Fruit fly (Drosophila melanogaster) whole organism, pupa: ENCODE data around the gene flip.

Experiments used
- CG10348 ChIP-seq: fragments of 200-800 bp; sonication (Bioruptor generic); IDR thresholded peaks from 2 replicates; pipeline ENCODE4 v1.3.6; 2022; ENCODE audit warnings: missing biosample characterization, missing genetic modification characterization
- CG12605 ChIP-seq: fragments of 200-800 bp; sonication (Bioruptor generic); IDR thresholded peaks from 2 replicates; pipeline ENCODE4 v1.3.6; 2022; ENCODE audit warnings: missing biosample characterization, missing genetic modification characterization
- CG13204 ChIP-seq: fragments of 200-800 bp; sonication (Bioruptor generic); optimal IDR thresholded peaks from 2 replicates; lab custom pipeline; 2018; ENCODE audit warnings: missing biosample characterization, mild to moderate bottlenecking, missing genetic modification characterization, moderate library complexity
- CG14655 ChIP-seq: fragments of 200-800 bp; sonication (Bioruptor generic); optimal IDR thresholded peaks from 3 replicates; lab custom pipeline; 2017; ENCODE audit warnings: mild to moderate bottlenecking, missing biosample characterization, missing genetic modification reagents, missing genetic modification characterization
- CG15710 ChIP-seq: fragments of 200-800 bp; sonication (Bioruptor generic); optimal IDR thresholded peaks from 2 replicates; lab custom pipeline; 2018; ENCODE audit warnings: missing biosample characterization, mild to moderate bottlenecking, missing genetic modification characterization, moderate library complexity
- CG17806 ChIP-seq: fragments of 200-800 bp; sonication (Bioruptor generic); optimal IDR thresholded peaks from 2 replicates; lab custom pipeline; 2018; ENCODE audit warnings: missing biosample characterization, mild to moderate bottlenecking, missing genetic modification characterization, moderate library complexity
- CG32121 ChIP-seq: fragments of 200-800 bp; sonication (Bioruptor generic); IDR thresholded peaks from 2 replicates; pipeline ENCODE4 v1.3.6; 2022; ENCODE audit warnings: missing biosample characterization, missing genetic modification characterization
- CG34367 ChIP-seq: fragments of 200-800 bp; sonication (Bioruptor generic); optimal IDR thresholded peaks from 2 replicates; lab custom pipeline; 2018; ENCODE audit warnings: missing biosample characterization, mild to moderate bottlenecking, missing genetic modification characterization
- CG4496 ChIP-seq: fragments of 200-800 bp; sonication (Bioruptor generic); IDR thresholded peaks from 3 replicates; pipeline ENCODE4 v1.3.6; 2022; ENCODE audit warnings: missing biosample characterization, missing genetic modification characterization
- CG8159 ChIP-seq: fragments of 200-800 bp; sonication (Bioruptor generic); optimal IDR thresholded peaks from 3 replicates; lab custom pipeline; 2018; ENCODE audit warnings: missing biosample characterization, mild to moderate bottlenecking, missing genetic modification characterization, moderate library complexity
- CG8301 ChIP-seq: fragments of 200-800 bp; sonication (Bioruptor generic); optimal IDR thresholded peaks from 2 replicates; lab custom pipeline; 2018; ENCODE audit warnings: missing biosample characterization, mild to moderate bottlenecking, missing genetic modification characterization
- CG9948 ChIP-seq: fragments of 200-800 bp; sonication (Bioruptor generic); optimal IDR thresholded peaks from 2 replicates; lab custom pipeline; 2018; ENCODE audit warnings: missing biosample characterization, mild to moderate bottlenecking, missing genetic modification characterization, moderate library complexity
- D1 ChIP-seq: fragments of 200-800 bp; sonication (Bioruptor generic); optimal IDR thresholded peaks from 2 replicates; lab custom pipeline; 2018; ENCODE audit warnings: missing biosample characterization, mild to moderate bottlenecking, missing genetic modification characterization, moderate library complexity
- EcR ChIP-seq: fragments of 200-800 bp; sonication (Bioruptor generic); optimal IDR thresholded peaks from 3 replicates; lab custom pipeline; 2019; ENCODE audit warnings: missing biosample characterization, missing genetic modification characterization, mild to moderate bottlenecking, moderate library complexity, missing genetic modification reagents
- Ets98B ChIP-seq: fragments of 200-800 bp; sonication (Bioruptor generic); IDR thresholded peaks from 2 replicates; pipeline ENCODE4 v1.3.6; 2022; ENCODE audit warnings: missing biosample characterization, missing genetic modification characterization
- Pif1A ChIP-seq: fragments of 200-800 bp; sonication (Bioruptor generic); optimal IDR thresholded peaks from 3 replicates; lab custom pipeline; 2016; ENCODE audit warnings: missing biosample characterization, missing genetic modification characterization
- Pif1B ChIP-seq: fragments of 200-800 bp; sonication (Bioruptor generic); optimal IDR thresholded peaks from 3 replicates; lab custom pipeline; 2016; ENCODE audit warnings: missing biosample characterization, missing genetic modification characterization
- Snoo ChIP-seq: fragments of 200-800 bp; sonication (Bioruptor generic); optimal IDR thresholded peaks from 3 replicates; lab custom pipeline; 2017; ENCODE audit warnings: missing biosample characterization, mild to moderate bottlenecking, missing genetic modification characterization, inconsistent platforms
- fd96Ca ChIP-seq: fragments of 200-800 bp; sonication (Bioruptor generic); IDR thresholded peaks from 3 replicates; pipeline ENCODE4 v1.3.6; 2022; ENCODE audit warnings: missing biosample characterization, missing genetic modification characterization
- gl ChIP-seq: fragments of 200-800 bp; sonication (Bioruptor generic); optimal IDR thresholded peaks from 2 replicates; lab custom pipeline; 2018; ENCODE audit warnings: missing biosample characterization, mild to moderate bottlenecking, missing genetic modification characterization
- rn ChIP-seq: fragments of 200-800 bp; sonication (Bioruptor generic); IDR thresholded peaks from 2 replicates; pipeline ENCODE4 v1.3.6; 2022; ENCODE audit warnings: missing biosample characterization, missing genetic modification characterization

The flip gene

DNA sequence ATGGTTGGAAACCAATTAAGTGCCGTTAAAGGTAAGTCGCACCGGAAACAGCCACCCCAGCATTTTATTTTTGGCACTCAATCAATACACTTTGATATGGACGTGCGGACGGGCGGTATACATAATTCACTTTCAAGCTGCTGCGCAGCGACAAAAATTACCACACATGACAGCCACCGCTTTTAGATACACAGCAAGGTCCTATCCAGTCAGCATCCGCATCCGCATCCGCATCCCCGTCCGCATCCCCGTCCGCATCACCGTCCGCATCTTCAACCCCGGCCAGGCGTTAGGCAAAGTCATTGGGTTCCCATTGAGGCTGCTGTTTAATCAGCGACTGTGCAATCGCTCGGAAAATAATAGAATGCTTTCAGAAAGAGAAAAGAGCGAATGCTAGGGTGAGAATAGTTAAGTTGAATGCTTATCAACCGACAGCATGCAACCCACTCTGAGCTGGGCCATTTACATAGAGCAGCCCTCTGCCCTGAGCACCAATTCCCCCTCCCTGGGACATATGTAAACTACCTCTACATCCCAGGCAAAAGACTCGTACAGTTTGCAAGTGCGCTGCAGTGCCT is 6.7 kb upstream of the flip start:
- no peak for TF ChIP-seq D1 (tag; lab: Kevin White, UChicago)
- TF ChIP-seq CG12605 (GFP tag; lab: Robert Waterston, UW): no peak
- no peak for TF ChIP-seq CG15710 (tag; lab: Kevin White, UChicago)
- TF ChIP-seq Ets98B (GFP tag; lab: Robert Waterston, UW): no peak
- TF ChIP-seq Pif1A: no peak
- no peak for TF ChIP-seq CG34367 (tag; lab: Kevin White, UChicago)
- no peak for TF ChIP-seq CG14655 (GFP tag; lab: Kevin White, UChicago)
- no peak for TF ChIP-seq CG8159

- TF ChIP-seq CG15710 (tag; lab: Kevin White, UChicago): no peak
- no peak for TF ChIP-seq Ets98B (GFP tag; lab: Robert Waterston, UW)
Observed at dm6 chr3R:4282207-4282606, 4.5 kb upstream of the flip start.

DNA sequence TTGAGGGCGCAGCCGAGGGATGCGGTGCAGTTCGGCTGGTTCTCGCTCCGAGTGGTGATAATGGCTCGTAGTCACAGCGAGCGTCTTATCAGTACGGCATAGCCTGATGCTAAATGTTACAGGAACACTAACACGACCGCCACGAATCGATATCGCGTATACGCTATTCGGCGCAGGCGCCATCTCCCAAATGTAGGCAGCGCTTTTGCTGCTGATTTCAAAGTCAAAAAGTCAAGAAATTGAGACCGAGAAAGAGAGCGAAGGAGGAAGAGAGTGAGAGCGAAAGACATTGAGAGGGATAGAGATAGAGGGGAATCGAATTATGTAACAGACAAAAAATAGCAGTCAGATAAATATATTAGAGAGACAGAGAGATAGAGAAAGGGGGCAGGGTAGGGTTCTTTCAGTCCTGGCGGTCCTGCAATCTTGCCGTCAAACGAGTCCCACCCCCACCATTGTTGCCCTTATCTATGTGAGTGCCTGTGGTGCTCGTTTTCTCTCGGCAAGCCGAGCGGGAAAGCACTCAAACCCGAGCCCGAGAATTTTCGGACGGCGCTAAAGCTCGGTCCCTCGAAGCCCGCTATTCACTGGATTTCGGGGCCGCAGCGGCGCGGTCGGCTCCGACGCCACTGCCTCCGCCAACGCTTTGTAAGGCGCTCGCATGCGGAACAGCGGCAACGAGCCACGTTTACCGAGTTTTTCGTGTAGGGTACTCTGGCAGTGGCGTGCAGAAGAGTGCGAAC is 3.6 kb upstream of the flip start:
- TF ChIP-seq CG15710 (tag; lab: Kevin White, UChicago) (no peak), CG34367 (tag; lab: Kevin White, UChicago) (no peak), rn (GFP tag; lab: Robert Waterston, UW) (no peak), CG17806 (no peak), Snoo (no peak), CG12605 (GFP tag; lab: Robert Waterston, UW) (no peak), Ets98B (GFP tag; lab: Robert Waterston, UW) (0 out of 2 replicates have a peak, but pooled peaks have one; percentile 13), CG10348 (GFP tag; lab: Robert Waterston, UW) (no peak), gl (tag; lab: Kevin White, UChicago) (no peak), fd96Ca (GFP tag; lab: Robert Waterston, UW) (0 out of 3 replicates have a peak, but pooled peaks have one; percentile 11), EcR (GFP tag; lab: Kevin White, UChicago) (no peak), CG9948 (no peak), CG8159 (no peak), CG4496 (0 out of 3 replicates have a peak, but pooled peaks have one; percentile 29), D1 (tag; lab: Kevin White, UChicago) (no peak), Pif1B (GFP tag; lab: Kevin White, UChicago) (no peak), Pif1A (no peak), CG8301 (tag; lab: Kevin White, UChicago) (no peak), CG13204 (GFP tag; lab: Kevin White, UChicago) (peak; percentile 16)

dm6 chr3R:4280062-4280461 is 2.3 kb upstream of the flip start, which contains the start of gene cpx:
cpx (plus strand) TSS chr3R:4280221.
- TF ChIP-seq CG14655 (GFP tag; lab: Kevin White, UChicago) (no peak), CG12605 (GFP tag; lab: Robert Waterston, UW) (no peak), CG15710 (tag; lab: Kevin White, UChicago) (no peak), CG13204 (GFP tag; lab: Kevin White, UChicago) (no peak), gl (tag; lab: Kevin White, UChicago) (no peak), Pif1B (GFP tag; lab: Kevin White, UChicago) (no peak), Ets98B (GFP tag; lab: Robert Waterston, UW) (no peak), CG8301 (tag; lab: Kevin White, UChicago) (no peak), CG9948 (no peak), Pif1A (no peak), CG17806 (no peak), CG34367 (tag; lab: Kevin White, UChicago) (no peak), CG10348 (GFP tag; lab: Robert Waterston, UW) (no peak), fd96Ca (GFP tag; lab: Robert Waterston, UW) (no peak), CG32121 (no peak), D1 (tag; lab: Kevin White, UChicago) (no peak), Snoo (no peak)

- TF ChIP-seq CG10348 (GFP tag; lab: Robert Waterston, UW) (no peak), CG34367 (tag; lab: Kevin White, UChicago) (no peak)
Observed at dm6 chr3R:4268339-4268738, 9.4 kb downstream of the flip start.

dm6 chr3R:4266470-4266869 is 11.3 kb downstream of the flip start, which contains the start of gene CG1092:
CG1092 (plus strand) TSS chr3R:4266770.
- no peak for TF ChIP-seq D1 (tag; lab: Kevin White, UChicago)
- no peak for TF ChIP-seq CG10348 (GFP tag; lab: Robert Waterston, UW)
- no peak for TF ChIP-seq rn (GFP tag; lab: Robert Waterston, UW)
- no peak for TF ChIP-seq CG8301 (tag; lab: Kevin White, UChicago)
- no peak for TF ChIP-seq Pif1A
- no peak for TF ChIP-seq fd96Ca (GFP tag; lab: Robert Waterston, UW)
- TF ChIP-seq CG13204 (GFP tag; lab: Kevin White, UChicago): no peak
- TF ChIP-seq CG14655 (GFP tag; lab: Kevin White, UChicago): no peak
- no peak for TF ChIP-seq CG15710 (tag; lab: Kevin White, UChicago)
- no peak for TF ChIP-seq CG32121
- no peak for TF ChIP-seq CG34367 (tag; lab: Kevin White, UChicago)
- TF ChIP-seq CG17806: no peak
- no peak for TF ChIP-seq Pif1B (GFP tag; lab: Kevin White, UChicago)
- no peak for TF ChIP-seq EcR (GFP tag; lab: Kevin White, UChicago)
- no peak for TF ChIP-seq CG8159
- no peak for TF ChIP-seq gl (tag; lab: Kevin White, UChicago)
- no peak for TF ChIP-seq Snoo
- no peak for TF ChIP-seq CG12605 (GFP tag; lab: Robert Waterston, UW)
- no peak for TF ChIP-seq Ets98B (GFP tag; lab: Robert Waterston, UW)
